Worm (Caenorhabditis elegans) whole organism, L3 larva: ENCODE data around the gene ZK688.5.

Experiments used
- ZK546.5 ChIP-seq: sonication (generic microtip); optimal IDR thresholded peaks from 2 replicates; lab custom pipeline; 2017; ENCODE audit warnings: missing biosample characterization, missing genetic modification characterization
- aly-2 ChIP-seq: fragments of 150-350 bp; optimal IDR thresholded peaks from 2 replicates; lab custom pipeline; 2014; ENCODE audit warnings: missing biosample characterization, missing genetic modification characterization
- ama-1 ChIP-seq: fragments of 150-350 bp; optimal IDR thresholded peaks from 2 replicates; lab custom pipeline; 2018
- ceh-16 ChIP-seq: sonication (generic microtip); optimal IDR thresholded peaks from 2 replicates; lab custom pipeline; 2017; ENCODE audit warnings: missing biosample characterization, missing genetic modification characterization
- ceh-28 ChIP-seq: fragments of 150-350 bp; optimal IDR thresholded peaks from 2 replicates; lab custom pipeline; 2014; ENCODE audit warnings: missing biosample characterization, missing genetic modification reagents, missing genetic modification characterization
- ceh-82 ChIP-seq: fragments of 150-350 bp; optimal IDR thresholded peaks from 2 replicates; lab custom pipeline; 2014; ENCODE audit warnings: missing biosample characterization, missing genetic modification characterization
- ceh-9 ChIP-seq: sonication (generic microtip); optimal IDR thresholded peaks from 2 replicates; lab custom pipeline; 2018; ENCODE audit warnings: missing biosample characterization, missing genetic modification characterization
- daf-12 ChIP-seq: fragments of 150-350 bp; optimal IDR thresholded peaks from 2 replicates; lab custom pipeline; 2014; ENCODE audit warnings: missing biosample characterization, missing genetic modification reagents, missing genetic modification characterization
- egl-27 ChIP-seq: sonication (generic microtip); optimal IDR thresholded peaks from 4 replicates; lab custom pipeline; 2017; ENCODE audit warnings: missing biosample characterization, missing genetic modification reagents, missing genetic modification characterization
- egl-5 ChIP-seq: fragments of 150-350 bp; optimal IDR thresholded peaks from 2 replicates; lab custom pipeline; 2017; ENCODE audit warnings: missing biosample characterization, missing genetic modification reagents, missing genetic modification characterization, inconsistent platforms
- elt-1 ChIP-seq: fragments of 150-350 bp; optimal IDR thresholded peaks from 2 replicates; lab custom pipeline; 2014; ENCODE audit warnings: missing biosample characterization, missing genetic modification characterization
- elt-2 ChIP-seq: sonication (generic microtip); optimal IDR thresholded peaks from 2 replicates; lab custom pipeline; 2016; ENCODE audit warnings: missing genetic modification reagents, mild to moderate bottlenecking, missing genetic modification characterization, missing compliant biosample characterization
- elt-3 ChIP-seq, 3 experiments: fragments of 150-350 bp in 1 of 3; sonication (generic microtip) in 2 of 3; optimal IDR thresholded peaks; 2 replicates in 2 of 3; 4 replicates in 1 of 3; lab custom pipeline; 2014 to 2017; ENCODE audit warnings: missing biosample characterization in 3 of 3, missing genetic modification characterization in 3 of 3
- fkh-10 ChIP-seq: sonication (generic microtip); optimal IDR thresholded peaks from 2 replicates; lab custom pipeline; 2017; ENCODE audit warnings: missing biosample characterization, missing genetic modification reagents, missing genetic modification characterization
- fos-1 ChIP-seq: fragments of 150-350 bp; optimal IDR thresholded peaks from 2 replicates; lab custom pipeline; 2014; ENCODE audit warnings: missing biosample characterization, missing genetic modification characterization
- hmg-11 ChIP-seq: sonication (generic microtip); optimal IDR thresholded peaks from 2 replicates; lab custom pipeline; 2016; ENCODE audit warnings: missing genetic modification characterization, missing compliant biosample characterization
- jun-1 ChIP-seq: fragments of 150-350 bp; optimal IDR thresholded peaks from 2 replicates; lab custom pipeline; 2014; ENCODE audit warnings: missing biosample characterization, missing genetic modification reagents, missing genetic modification characterization
- lin-15B ChIP-seq: fragments of 150-350 bp; optimal IDR thresholded peaks from 2 replicates; lab custom pipeline; 2014; ENCODE audit warnings: missing biosample characterization, missing genetic modification characterization
- lin-39 ChIP-seq: fragments of 150-350 bp; optimal IDR thresholded peaks from 2 replicates; lab custom pipeline; 2018; ENCODE audit warnings: missing biosample characterization, missing genetic modification reagents, missing genetic modification characterization
- mdl-1 ChIP-seq: fragments of 150-350 bp; optimal IDR thresholded peaks from 2 replicates; lab custom pipeline; 2014; ENCODE audit warnings: missing biosample characterization, missing genetic modification characterization
- mml-1 ChIP-seq: fragments of 150-350 bp; sonication (generic microtip); optimal IDR thresholded peaks from 3 replicates; lab custom pipeline; 2014; ENCODE audit warnings: missing biosample characterization, missing genetic modification characterization
- nfya-1 ChIP-seq: sonication (generic microtip); optimal IDR thresholded peaks from 2 replicates; lab custom pipeline; 2017; ENCODE audit warnings: missing genetic modification characterization, mild to moderate bottlenecking, missing compliant biosample characterization, antibody characterized with exemption, moderate library complexity; ENCODE audit not compliant: insufficient read depth
- nhr-11 ChIP-seq: fragments of 150-350 bp; optimal IDR thresholded peaks from 2 replicates; lab custom pipeline; 2014; ENCODE audit warnings: missing biosample characterization, missing genetic modification characterization
- nhr-12 ChIP-seq: fragments of 150-350 bp; optimal IDR thresholded peaks from 2 replicates; lab custom pipeline; 2014; ENCODE audit warnings: missing biosample characterization, missing genetic modification characterization
- nhr-23 ChIP-seq: fragments of 150-350 bp; optimal IDR thresholded peaks from 2 replicates; lab custom pipeline; 2014; ENCODE audit warnings: missing biosample characterization, missing genetic modification reagents, missing genetic modification characterization
- nhr-237 ChIP-seq: fragments of 150-350 bp; optimal IDR thresholded peaks from 2 replicates; lab custom pipeline; 2014; ENCODE audit warnings: missing biosample characterization, missing genetic modification characterization
- nhr-25 ChIP-seq: sonication (generic microtip); optimal IDR thresholded peaks from 2 replicates; lab custom pipeline; 2017; ENCODE audit warnings: missing biosample characterization, missing genetic modification characterization
- nhr-28 ChIP-seq: fragments of 150-350 bp; optimal IDR thresholded peaks from 2 replicates; lab custom pipeline; 2014; ENCODE audit warnings: missing biosample characterization, missing genetic modification characterization
- nhr-43 ChIP-seq: sonication (generic microtip); optimal IDR thresholded peaks from 2 replicates; lab custom pipeline; 2016; ENCODE audit warnings: mild to moderate bottlenecking, missing genetic modification characterization, missing compliant biosample characterization; ENCODE audit not compliant: poor library complexity, severe bottlenecking
- nhr-67 ChIP-seq: fragments of 150-350 bp; optimal IDR thresholded peaks from 2 replicates; lab custom pipeline; 2014; ENCODE audit warnings: missing biosample characterization, missing genetic modification characterization
- nhr-76 ChIP-seq: fragments of 150-350 bp; sonication (generic microtip); optimal IDR thresholded peaks from 5 replicates; lab custom pipeline; 2014; ENCODE audit warnings: missing biosample characterization, missing genetic modification characterization
- nhr-77 ChIP-seq: fragments of 150-350 bp; optimal IDR thresholded peaks from 2 replicates; lab custom pipeline; 2014; ENCODE audit warnings: missing biosample characterization, missing genetic modification characterization
- pha-4 ChIP-seq: fragments of 150-350 bp; optimal IDR thresholded peaks from 2 replicates; lab custom pipeline; 2014; ENCODE audit warnings: missing biosample characterization, missing genetic modification reagents, missing genetic modification characterization
- pqm-1 ChIP-seq: fragments of 150-350 bp; optimal IDR thresholded peaks from 2 replicates; lab custom pipeline; 2017; ENCODE audit warnings: missing biosample characterization, missing genetic modification characterization, inconsistent platforms
- sea-2 ChIP-seq: fragments of 150-350 bp; sonication (generic microtip); optimal IDR thresholded peaks from 4 replicates; lab custom pipeline; 2014; ENCODE audit warnings: missing biosample characterization, missing genetic modification reagents, missing genetic modification characterization
- skn-1 ChIP-seq: fragments of 150-350 bp; optimal IDR thresholded peaks from 2 replicates; lab custom pipeline; 2014; ENCODE audit warnings: missing biosample characterization, missing genetic modification characterization
- snpc-4 ChIP-seq: fragments of 150-350 bp; optimal IDR thresholded peaks from 2 replicates; lab custom pipeline; 2014; ENCODE audit warnings: missing biosample characterization, missing genetic modification characterization
- tbx-2 ChIP-seq: sonication (generic microtip); optimal IDR thresholded peaks from 2 replicates; lab custom pipeline; 2016; ENCODE audit warnings: mild to moderate bottlenecking, missing genetic modification characterization, missing compliant biosample characterization
- unc-39 ChIP-seq: sonication (generic microtip); optimal IDR thresholded peaks from 4 replicates; lab custom pipeline; 2017; ENCODE audit warnings: missing biosample characterization, missing genetic modification characterization
- unc-62 ChIP-seq: fragments of 150-350 bp; sonication (generic microtip); optimal IDR thresholded peaks from 4 replicates; lab custom pipeline; 2014; ENCODE audit warnings: missing biosample characterization, missing genetic modification reagents, missing genetic modification characterization
- ztf-11 ChIP-seq: fragments of 150-350 bp; optimal IDR thresholded peaks from 2 replicates; lab custom pipeline; 2014; ENCODE audit warnings: missing biosample characterization, missing genetic modification characterization
- ztf-4 ChIP-seq: fragments of 150-350 bp; optimal IDR thresholded peaks from 2 replicates; lab custom pipeline; 2014; ENCODE audit warnings: missing biosample characterization, missing genetic modification characterization

ZK688.5 gene

DNA sequence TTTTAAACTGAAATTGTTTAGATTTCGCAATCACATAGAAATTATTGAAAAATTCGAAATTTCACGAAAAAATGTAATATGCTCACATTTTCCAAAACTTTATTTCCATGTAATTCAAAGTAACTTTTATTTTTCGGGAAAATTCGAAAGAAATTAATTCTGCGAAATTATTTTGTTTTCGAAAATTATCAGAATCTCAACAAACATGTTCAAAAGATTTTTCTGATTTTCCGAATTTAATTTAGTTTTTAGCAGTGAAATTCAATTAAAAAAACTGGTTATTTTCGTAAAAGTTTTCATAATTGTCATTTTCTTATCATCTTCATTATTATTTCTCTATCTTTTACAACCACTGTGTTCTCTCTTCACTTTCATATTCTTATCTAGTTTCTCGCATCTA is 41.8 kb upstream of the ZK688.5 start, which contains the start of gene ran-2:
ran-2 (plus strand) TSS at position 301 of the 400 bp plus-strand sequence.
- peak; percentile 39 for TF ChIP-seq elt-2 (tag; lab: Kevin White, UChicago)
- no peak for TF ChIP-seq nhr-76
- TF ChIP-seq, all 47 proteins: peak for 1

DNA sequence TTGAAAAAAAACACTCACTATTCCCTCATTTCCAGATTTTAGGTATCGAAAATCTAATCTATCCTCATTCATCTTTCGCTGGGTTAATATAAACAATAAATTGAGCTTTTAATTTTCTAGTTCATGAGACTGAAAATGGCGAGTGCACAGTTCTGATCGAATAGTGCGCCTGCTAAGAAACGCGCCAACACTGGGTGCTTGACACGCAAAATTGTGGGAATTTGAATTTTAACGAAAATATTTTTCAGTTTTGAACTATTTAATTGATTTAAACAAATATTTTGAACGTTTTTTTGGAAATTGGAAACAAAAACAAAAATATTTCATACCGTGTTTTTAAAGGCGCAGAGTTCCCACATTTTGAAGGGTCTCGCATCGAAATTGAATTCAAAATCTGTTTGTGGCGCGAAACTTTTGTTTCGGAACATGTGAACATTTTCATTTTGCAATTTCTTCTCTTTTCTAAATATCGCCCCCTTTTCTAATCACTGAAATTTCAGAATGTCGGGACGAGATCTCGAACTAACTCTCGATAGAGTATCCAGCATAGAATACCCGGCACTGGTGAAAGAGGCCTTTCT is 37.2 kb upstream of the ZK688.5 start, which contains the start of the genes C29E4.13 and npp-15:
C29E4.13 (minus strand) TSS at position 169 of the 581 bp plus-strand sequence.
npp-15 (plus strand) TSS at position 495 of the 581 bp plus-strand sequence.
- TF ChIP-seq nhr-25 (tag; lab: Kevin White, UChicago) = peak; percentile 8
- no peak for TF ChIP-seq unc-39 (tag; lab: Kevin White, UChicago)
- TF ChIP-seq nhr-12 (tag; lab: Kevin White, UChicago) = no peak
- TF ChIP-seq ceh-82 (tag; lab: Kevin White, UChicago) = no peak
- no peak for TF ChIP-seq jun-1 (tag; lab: Kevin White, UChicago)
- no peak for TF ChIP-seq nhr-77 (tag; lab: Kevin White, UChicago)
- no peak for TF ChIP-seq hmg-11 (tag; lab: Kevin White, UChicago)
- peak; percentile 10 for TF ChIP-seq snpc-4 (tag; lab: Kevin White, UChicago)
- no peak for TF ChIP-seq nhr-43 (tag; lab: Kevin White, UChicago)
- no peak for TF ChIP-seq nhr-67 (tag; lab: Kevin White, UChicago)
- TF ChIP-seq nfya-1 = no peak
- no peak for TF ChIP-seq nhr-28 (tag; lab: Kevin White, UChicago)
- no peak for TF ChIP-seq ztf-4 (tag; lab: Kevin White, UChicago)
- TF ChIP-seq pqm-1 (tag; lab: Kevin White, UChicago) = no peak
- TF ChIP-seq mdl-1 (tag; lab: Kevin White, UChicago) = no peak
- no peak for TF ChIP-seq nhr-237 (tag; lab: Kevin White, UChicago)
- TF ChIP-seq pha-4 (tag; lab: Kevin White, UChicago) = peak; percentile 71
- no peak for TF ChIP-seq ZK546.5
- TF ChIP-seq tbx-2 = no peak
- TF ChIP-seq elt-3 (tag; optimal IDR thresholded peaks at IDR 0.05; lab: Kevin White, UChicago) = no peak
- no peak for TF ChIP-seq ceh-16 (tag; lab: Kevin White, UChicago)
- TF ChIP-seq egl-27 (tag; lab: Kevin White, UChicago) = no peak
- no peak for TF ChIP-seq sea-2 (GFP tag; lab: Kevin White, UChicago)
- TF ChIP-seq nhr-11 (tag; lab: Kevin White, UChicago) = no peak
- no peak for TF ChIP-seq skn-1
- no peak for TF ChIP-seq aly-2
- TF ChIP-seq daf-12 = no peak
- TF ChIP-seq unc-62 (GFP tag; lab: Kevin White, UChicago) = no peak
- TF ChIP-seq fos-1 = no peak
- TF ChIP-seq ama-1 (lab: Kevin White, UChicago) = no peak
- TF ChIP-seq lin-15B (tag; lab: Kevin White, UChicago) = peak; percentile 61
- no peak for TF ChIP-seq elt-1
- TF ChIP-seq ceh-28 = no peak
- TF ChIP-seq nhr-23 (tag; lab: Kevin White, UChicago) = peak; percentile 13
- TF ChIP-seq fkh-10 = no peak
- TF ChIP-seq nhr-76 = no peak
- no peak for TF ChIP-seq mml-1
- no peak for TF ChIP-seq ztf-11 (tag; lab: Kevin White, UChicago)
- TF ChIP-seq egl-5 (tag; lab: Kevin White, UChicago) = no peak
- no peak for TF ChIP-seq ceh-9
- no peak for TF ChIP-seq lin-39 (tag; lab: Kevin White, UChicago)
- TF ChIP-seq elt-2 (tag; lab: Kevin White, UChicago) = peak; percentile 19

DNA sequence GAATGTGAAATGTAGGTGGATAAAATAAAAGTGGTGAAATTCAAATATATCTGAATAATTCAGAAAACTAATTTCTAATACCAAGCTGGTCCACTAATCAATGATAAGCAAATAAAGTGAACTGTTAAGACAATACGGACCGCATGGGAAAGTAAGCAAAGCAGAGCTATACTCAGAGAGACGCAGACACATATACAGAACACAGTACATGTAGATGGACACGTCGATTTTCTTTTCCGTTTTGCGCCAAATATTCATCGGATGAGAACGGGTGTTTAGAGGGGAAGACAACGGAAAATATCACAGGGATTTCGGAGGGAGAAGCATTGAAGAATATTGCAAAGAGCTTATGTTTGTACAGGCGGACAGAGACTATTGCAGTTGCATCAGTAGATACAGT is 34.5 kb upstream of the ZK688.5 start:
- TF ChIP-seq snpc-4 (tag; lab: Kevin White, UChicago) = peak; percentile 3
- peak; percentile 48 for TF ChIP-seq pha-4 (tag; lab: Kevin White, UChicago)
- no peak for TF ChIP-seq ZK546.5
